Worm (Caenorhabditis elegans): Measurements from ENCODE around the gene nas-3.

Gene nas-3

DNA sequence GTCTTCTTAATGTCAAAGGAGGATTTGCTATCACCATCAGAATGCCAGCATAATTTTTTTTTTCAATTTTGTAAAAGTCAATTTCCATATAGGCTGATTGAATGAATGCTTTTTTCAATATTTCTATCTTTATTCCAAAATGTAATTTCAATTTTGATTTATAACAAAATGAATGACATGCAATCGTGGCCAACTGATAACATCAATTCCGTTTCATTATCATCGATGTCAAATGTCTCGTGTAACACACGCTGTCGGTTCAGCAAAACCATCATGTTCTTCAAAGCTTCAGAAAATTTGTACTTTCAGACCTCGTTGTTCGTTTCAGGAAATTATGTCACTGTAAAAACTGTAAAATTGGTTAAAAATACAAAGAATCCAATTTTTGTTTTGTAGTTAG, 29.0 kb downstream of the nas-3 start:
- TF ChIP-seq mdl-1 (tag; optimal IDR thresholded peaks at IDR 0.05), result peak in 1 of 2 experiments; percentile 13
- no peak for TF ChIP-seq lin-39 (tag; optimal IDR thresholded peaks at IDR 0.05)
- peak; percentile 10 for TF ChIP-seq crh-2 (tag; optimal IDR thresholded peaks at IDR 0.05)
- no peak for TF ChIP-seq aly-2 (tag; optimal IDR thresholded peaks at IDR 0.05)
- peak; percentile 78 for TF ChIP-seq fos-1 (tag; optimal IDR thresholded peaks at IDR 0.05)
- TF ChIP-seq egl-27 (tag; optimal IDR thresholded peaks at IDR 0.05), result no peak
- TF ChIP-seq lin-11 (tag; optimal IDR thresholded peaks at IDR 0.05), result no peak
- no peak for TF ChIP-seq nhr-23 (tag; optimal IDR thresholded peaks at IDR 0.05)
- no peak for TF ChIP-seq nhr-10 (tag; optimal IDR thresholded peaks at IDR 0.05)
- no peak for TF ChIP-seq alr-1 (tag; optimal IDR thresholded peaks at IDR 0.05)
- no peak for TF ChIP-seq lin-13 (GFP tag; optimal IDR thresholded peaks at IDR 0.05)
- no peak for TF ChIP-seq peb-1 (tag; optimal IDR thresholded peaks at IDR 0.05)
- TF ChIP-seq elt-3 (tag; optimal IDR thresholded peaks at IDR 0.05), result no peak
- TF ChIP-seq unc-62 (GFP tag; optimal IDR thresholded peaks at IDR 0.05), result no peak
- TF ChIP-seq sma-9 (GFP tag; optimal IDR thresholded peaks at IDR 0.05), result peak; percentile 30
- TF ChIP-seq sma-9 (tag; optimal IDR thresholded peaks at IDR 0.05), result no peak
- no peak for TF ChIP-seq zag-1 (tag; optimal IDR thresholded peaks at IDR 0.05)
- TF ChIP-seq nhr-129 (tag; optimal IDR thresholded peaks at IDR 0.05), result no peak
- no peak for TF ChIP-seq unc-39 (tag; optimal IDR thresholded peaks at IDR 0.05)
- TF ChIP-seq nhr-77 (tag; optimal IDR thresholded peaks at IDR 0.05), result no peak

DNA sequence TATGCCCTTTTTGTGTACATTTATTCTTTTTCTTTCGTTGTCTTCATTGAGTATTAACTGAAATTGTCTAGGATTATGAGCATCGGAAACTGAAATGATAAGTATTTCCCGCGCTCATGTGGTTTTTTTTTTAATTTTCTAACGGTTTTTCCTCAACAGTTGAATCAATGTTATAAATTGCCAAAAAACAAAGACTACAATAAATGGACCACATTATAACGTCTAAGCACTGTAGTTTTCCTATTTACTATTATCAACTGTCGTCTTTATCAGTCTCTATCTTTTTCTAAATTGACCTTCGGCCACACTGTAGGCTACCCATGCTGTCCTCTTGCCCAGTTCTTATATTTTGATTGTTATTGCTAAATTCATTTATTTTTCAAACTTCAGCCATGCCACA, 29.8 kb downstream of the nas-3 start, which contains the start of gene acs-14:
Gene acs-14 (plus strand): TSS at position 391 of the 400 bp plus-strand sequence.
- TF ChIP-seq blmp-1 (tag; optimal IDR thresholded peaks at IDR 0.05; ENCODE audit: insufficient read depth) (no peak), nhr-25 (tag; optimal IDR thresholded peaks at IDR 0.05) (no peak), nhr-12 (tag; optimal IDR thresholded peaks at IDR 0.05) (no peak), lsy-2 (tag; optimal IDR thresholded peaks at IDR 0.05) (no peak), F13H6.1 (tag; optimal IDR thresholded peaks at IDR 0.05) (no peak), fos-1 (tag; optimal IDR thresholded peaks at IDR 0.05) (peak; percentile 17)

DNA sequence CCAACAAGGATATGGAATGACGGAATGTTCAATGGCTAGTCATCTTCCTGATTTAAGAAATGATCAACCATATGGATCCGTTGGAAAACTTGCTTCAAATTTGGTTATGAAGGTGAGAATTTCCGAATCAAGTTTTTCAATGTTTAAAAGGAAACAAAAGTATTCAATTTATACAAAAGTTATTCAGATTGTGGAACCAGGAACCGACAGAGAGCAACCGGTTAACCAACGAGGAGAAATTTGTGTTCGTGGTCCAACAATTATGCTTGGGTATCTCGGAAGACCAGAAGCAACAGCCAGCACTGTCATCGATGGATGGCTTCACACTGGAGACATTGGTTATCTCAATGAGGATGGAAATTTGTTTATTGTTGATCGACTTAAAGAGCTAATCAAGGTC, 31.6 kb downstream of the nas-3 start:
- TF ChIP-seq C34F6.9 (tag; optimal IDR thresholded peaks at IDR 0.05), result no peak

DNA sequence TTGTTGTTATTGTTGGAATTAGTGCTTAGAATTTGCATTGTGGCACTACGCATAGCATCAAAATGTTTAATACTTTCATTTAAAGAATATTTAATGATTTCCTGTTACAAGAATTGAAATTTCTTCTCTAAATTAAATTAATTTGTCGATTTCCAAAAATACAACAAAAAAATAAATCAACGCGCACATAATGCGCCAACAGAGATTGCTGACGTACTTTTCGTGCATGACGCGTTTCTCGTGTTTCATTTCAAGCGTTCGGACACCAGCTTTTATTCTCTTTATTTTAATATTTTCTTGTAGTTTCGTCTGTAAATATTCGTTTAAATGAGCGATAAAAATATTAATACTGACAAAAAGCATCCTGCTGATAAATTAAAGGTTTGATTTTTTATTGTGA, 35.6 kb downstream of the nas-3 start, which contains the start of gene eif-2Bdelta:
Gene eif-2Bdelta (plus strand): TSS at position 235 of the 400 bp plus-strand sequence.
- peak; percentile 73 for TF ChIP-seq gmeb-1 (tag; optimal IDR thresholded peaks at IDR 0.05)
- no peak for TF ChIP-seq fos-1 (tag; optimal IDR thresholded peaks at IDR 0.05)
- peak; percentile 39 for TF ChIP-seq nhr-25 (tag; optimal IDR thresholded peaks at IDR 0.05)
- TF ChIP-seq C34F6.9 (tag; optimal IDR thresholded peaks at IDR 0.05), result peak; percentile 82
- peak; percentile 51 for TF ChIP-seq snpc-4 (tag; optimal IDR thresholded peaks at IDR 0.05)
- TF ChIP-seq crh-2 (tag; optimal IDR thresholded peaks at IDR 0.05), result peak; percentile 10
- TF ChIP-seq F13H6.1 (tag; optimal IDR thresholded peaks at IDR 0.05), result peak; percentile 38
- peak; percentile 68 to 80 for TF ChIP-seq lsy-2 (tag; optimal IDR thresholded peaks at IDR 0.05)
- TF ChIP-seq mab-5 (tag; optimal IDR thresholded peaks at IDR 0.05), result peak; percentile 58
- TF ChIP-seq sma-9 (GFP tag; optimal IDR thresholded peaks at IDR 0.05), result peak; percentile 74
- TF ChIP-seq sma-9 (tag; optimal IDR thresholded peaks at IDR 0.05), result no peak
- no peak for TF ChIP-seq ztf-4 (tag; optimal IDR thresholded peaks at IDR 0.05)
- peak; percentile 46 for TF ChIP-seq sma-3 (GFP tag; optimal IDR thresholded peaks at IDR 0.05)
- TF ChIP-seq nhr-237 (tag; optimal IDR thresholded peaks at IDR 0.05), result no peak

DNA sequence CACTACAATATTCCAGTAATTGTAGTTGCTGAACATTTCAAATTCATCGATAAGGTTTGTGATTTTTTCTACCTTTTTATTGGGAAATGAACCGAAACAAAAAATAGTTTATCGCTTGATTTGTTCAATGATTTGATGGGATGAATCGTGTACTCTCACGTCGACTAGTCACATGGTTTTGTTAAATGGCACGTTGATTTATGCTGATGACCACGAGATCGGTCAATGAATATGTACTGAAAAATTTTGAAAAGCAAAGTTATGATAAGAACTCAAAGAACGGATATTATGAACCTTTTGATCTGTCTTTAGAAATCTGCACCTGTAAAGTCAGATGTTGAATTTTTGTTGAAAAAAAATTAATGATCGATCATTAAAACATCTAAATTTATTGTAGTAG, 38.3 kb downstream of the nas-3 start:
- TF ChIP-seq nhr-11 (tag; optimal IDR thresholded peaks at IDR 0.05), result no peak
- peak; percentile 63 for TF ChIP-seq nhr-129 (tag; optimal IDR thresholded peaks at IDR 0.05)
- TF ChIP-seq blmp-1 (tag; optimal IDR thresholded peaks at IDR 0.05; ENCODE audit: insufficient read depth), result peak; percentile 74
- TF ChIP-seq elt-3 (tag; optimal IDR thresholded peaks at IDR 0.05), result no peak
- no peak for TF ChIP-seq nhr-77 (tag; optimal IDR thresholded peaks at IDR 0.05)
- TF ChIP-seq nhr-25 (tag; optimal IDR thresholded peaks at IDR 0.05), result peak; percentile 71
- TF ChIP-seq egl-27 (tag; optimal IDR thresholded peaks at IDR 0.05), result no peak
- no peak for TF ChIP-seq unc-39 (tag; optimal IDR thresholded peaks at IDR 0.05)
- no peak for TF ChIP-seq peb-1 (tag; optimal IDR thresholded peaks at IDR 0.05)
- TF ChIP-seq mbf-1 (tag; optimal IDR thresholded peaks at IDR 0.05), result no peak
- no peak for TF ChIP-seq fos-1 (tag; optimal IDR thresholded peaks at IDR 0.05)
- TF ChIP-seq ama-1 (optimal IDR thresholded peaks at IDR 0.05), result no peak
- TF ChIP-seq crh-2 (tag; optimal IDR thresholded peaks at IDR 0.05), result peak; percentile 78
- peak; percentile 69 for TF ChIP-seq sma-3 (GFP tag; optimal IDR thresholded peaks at IDR 0.05)
- TF ChIP-seq ztf-1 (GFP tag; conservative IDR thresholded peaks at IDR 0.05), result no peak
- TF ChIP-seq sma-9 (GFP tag; optimal IDR thresholded peaks at IDR 0.05), result peak; percentile 96
- TF ChIP-seq sma-9 (tag; optimal IDR thresholded peaks at IDR 0.05), result no peak
- TF ChIP-seq aly-2 (tag; optimal IDR thresholded peaks at IDR 0.05), result no peak
- no peak for TF ChIP-seq ztf-11 (tag; optimal IDR thresholded peaks at IDR 0.05)
- no peak for TF ChIP-seq nhr-10 (tag; optimal IDR thresholded peaks at IDR 0.05)
- peak; percentile 97 for TF ChIP-seq nhr-21 (tag; optimal IDR thresholded peaks at IDR 0.05)
- no peak for TF ChIP-seq elt-1 (tag; optimal IDR thresholded peaks at IDR 0.05)
- TF ChIP-seq ztf-4 (tag; optimal IDR thresholded peaks at IDR 0.05), result no peak
- no peak for TF ChIP-seq skn-1 (tag; optimal IDR thresholded peaks at IDR 0.05)
- TF ChIP-seq nhr-12 (tag; optimal IDR thresholded peaks at IDR 0.05), result no peak
- TF ChIP-seq lsy-2 (tag; optimal IDR thresholded peaks at IDR 0.05), result peak in 1 of 2 experiments; percentile 31
- peak; percentile 62 for TF ChIP-seq nhr-6 (tag; optimal IDR thresholded peaks at IDR 0.05)
- TF ChIP-seq gmeb-1 (tag; optimal IDR thresholded peaks at IDR 0.05), result peak; percentile 55
- TF ChIP-seq ceh-82 (tag; optimal IDR thresholded peaks at IDR 0.05), result no peak
- TF ChIP-seq sem-4 (tag; optimal IDR thresholded peaks at IDR 0.05), result no peak
- peak in 1 of 2 experiments; percentile 40 for TF ChIP-seq mdl-1 (tag; optimal IDR thresholded peaks at IDR 0.05)
